Worm (Caenorhabditis elegans) whole organism, young adult: Measurements from ENCODE around the gene F08F8.6.

Experiments used
- B0035.1 ChIP-seq: sonication (generic microtip); optimal IDR thresholded peaks from 2 replicates; lab custom pipeline; 2016; ENCODE audit warnings: missing genetic modification characterization, mild to moderate bottlenecking, missing compliant biosample characterization, missing genotype, missing genetic modification reagents
- B0336.3 ChIP-seq: fragments of 200-800 bp; sonication (Bioruptor generic); IDR thresholded peaks from 2 replicates; pipeline ENCODE4 v1.3.6; 2022; ENCODE audit warnings: missing genetic modification characterization, missing compliant biosample characterization
- C17E4.6 ChIP-seq: fragments of 200-800 bp; sonication (Bioruptor generic); IDR thresholded peaks from 2 replicates; pipeline ENCODE4 v1.3.6; 2022; ENCODE audit warnings: missing genetic modification reagents, missing genetic modification characterization, missing compliant biosample characterization
- D2030.7 ChIP-seq: fragments of 200-800 bp; sonication (Bioruptor generic); IDR thresholded peaks from 2 replicates; pipeline ENCODE4 v1.3.6; 2022; ENCODE audit warnings: missing genetic modification reagents, missing genetic modification characterization, missing compliant biosample characterization
- F10E7.11 ChIP-seq: sonication (generic microtip); optimal IDR thresholded peaks from 2 replicates; lab custom pipeline; 2017; ENCODE audit warnings: mild to moderate bottlenecking, missing genetic modification characterization, moderate library complexity, missing compliant biosample characterization
- F23B12.7 ChIP-seq: sonication (generic microtip); optimal IDR thresholded peaks from 2 replicates; lab custom pipeline; 2017; ENCODE audit warnings: missing genetic modification characterization, mild to moderate bottlenecking, missing compliant biosample characterization, antibody characterized with exemption, moderate library complexity; ENCODE audit not compliant: insufficient read depth
- F39B2.1 ChIP-seq: fragments of 200-800 bp; sonication (Bioruptor generic); IDR thresholded peaks from 2 replicates; pipeline ENCODE4 v1.3.6; 2022; ENCODE audit warnings: missing genetic modification reagents, missing genetic modification characterization, missing compliant biosample characterization
- Y53F4B.3 ChIP-seq: fragments of 200-800 bp; sonication (Bioruptor generic); IDR thresholded peaks from 2 replicates; pipeline ENCODE4 v1.3.6; 2022; ENCODE audit warnings: missing genetic modification reagents, missing genetic modification characterization, missing compliant biosample characterization
- aptf-2 ChIP-seq: fragments of 200-800 bp; sonication (Bioruptor generic); conservative IDR thresholded peaks from 2 replicates; pipeline ENCODE4 v1.3.6; 2022; ENCODE audit warnings: missing genetic modification reagents, missing genetic modification characterization, missing compliant biosample characterization
- atf-7 ChIP-seq: sonication (generic microtip); optimal IDR thresholded peaks from 2 replicates; lab custom pipeline; 2017; ENCODE audit warnings: mild to moderate bottlenecking, missing genetic modification characterization, missing compliant biosample characterization
- attf-3 ChIP-seq: fragments of 200-800 bp; sonication (Bioruptor generic); conservative IDR thresholded peaks from 2 replicates; pipeline ENCODE4 v1.3.6; 2022; ENCODE audit warnings: missing genetic modification reagents, missing genetic modification characterization, missing compliant biosample characterization
- attf-6 ChIP-seq: fragments of 200-800 bp; sonication (Bioruptor generic); IDR thresholded peaks from 2 replicates; pipeline ENCODE4 v1.3.6; 2022; ENCODE audit warnings: missing genetic modification reagents, missing genetic modification characterization, missing compliant biosample characterization
- bed-2 ChIP-seq: fragments of 200-800 bp; sonication (Bioruptor generic); IDR thresholded peaks from 2 replicates; pipeline ENCODE4 v1.3.6; 2022; ENCODE audit warnings: missing genetic modification reagents, missing genetic modification characterization, missing compliant biosample characterization
- ccch-3 ChIP-seq: fragments of 200-800 bp; sonication (Bioruptor generic); optimal IDR thresholded peaks from 2 replicates; lab custom pipeline; 2018; ENCODE audit warnings: mild to moderate bottlenecking, missing genetic modification characterization, missing compliant biosample characterization
- cebp-1 ChIP-seq, 2 experiments: fragments of 200-800 bp in 1 of 2; sonication (Bioruptor generic) in 1 of 2; sonication (generic microtip) in 1 of 2; IDR thresholded peaks in 1 of 2; optimal IDR thresholded peaks in 1 of 2; 2 replicates each; pipeline versions ENCODE4 v1.3.6 to Lab custom; 2017 to 2022; ENCODE audit warnings: missing compliant biosample characterization in 2 of 2, missing genetic modification characterization in 2 of 2, mild to moderate bottlenecking in 1 of 2, missing genetic modification reagents in 1 of 2, moderate library complexity in 1 of 2
- ceh-100 ChIP-seq: fragments of 200-800 bp; sonication (Bioruptor generic); IDR thresholded peaks from 2 replicates; pipeline ENCODE4 v1.3.6; 2022; ENCODE audit warnings: missing genetic modification reagents, missing genetic modification characterization, missing compliant biosample characterization
- chd-7 ChIP-seq: sonication (generic microtip); optimal IDR thresholded peaks from 2 replicates; lab custom pipeline; 2016; ENCODE audit warnings: mild to moderate bottlenecking, missing genetic modification characterization, moderate library complexity, missing compliant biosample characterization
- dpl-1 ChIP-seq: fragments of 150-350 bp; optimal IDR thresholded peaks from 2 replicates; lab custom pipeline; 2014; ENCODE audit warnings: missing biosample characterization, missing genetic modification reagents, missing genetic modification characterization
- efl-1 ChIP-seq: fragments of 150-350 bp; optimal IDR thresholded peaks from 2 replicates; lab custom pipeline; 2014; ENCODE audit warnings: missing biosample characterization, missing genetic modification reagents, missing genetic modification characterization
- egl-44 ChIP-seq: fragments of 200-800 bp; sonication (Bioruptor generic); IDR thresholded peaks from 2 replicates; pipeline ENCODE4 v1.3.6; 2022; ENCODE audit warnings: missing genetic modification reagents, missing genetic modification characterization, missing compliant biosample characterization
- ets-4 ChIP-seq: fragments of 200-800 bp; sonication (Bioruptor generic); optimal IDR thresholded peaks from 2 replicates; lab custom pipeline; 2018; ENCODE audit warnings: mild to moderate bottlenecking, missing genetic modification characterization, missing compliant biosample characterization
- hsf-1 ChIP-seq: fragments of 200-800 bp; sonication (Bioruptor generic); IDR thresholded peaks from 2 replicates; pipeline ENCODE4 v1.3.6; 2022; ENCODE audit warnings: missing genetic modification reagents, missing genetic modification characterization, missing compliant biosample characterization
- lag-1 ChIP-seq: fragments of 200-800 bp; sonication (Bioruptor generic); IDR thresholded peaks from 2 replicates; pipeline ENCODE4 v1.3.6; 2022; ENCODE audit warnings: missing genetic modification reagents, missing genetic modification characterization, missing compliant biosample characterization
- lin-40 ChIP-seq: sonication (generic microtip); optimal IDR thresholded peaks from 2 replicates; lab custom pipeline; 2016; ENCODE audit warnings: missing genetic modification characterization, mild to moderate bottlenecking, missing compliant biosample characterization, missing genotype, missing genetic modification reagents
- madf-10 ChIP-seq: sonication (generic microtip); optimal IDR thresholded peaks from 2 replicates; lab custom pipeline; 2016; ENCODE audit warnings: mild to moderate bottlenecking, missing genetic modification characterization, missing compliant biosample characterization
- madf-8 ChIP-seq: fragments of 200-800 bp; sonication (Bioruptor generic); conservative IDR thresholded peaks from 2 replicates; pipeline ENCODE4 v1.3.6; 2022; ENCODE audit warnings: missing genetic modification reagents, missing genetic modification characterization, missing compliant biosample characterization
- mel-28 ChIP-seq: sonication (generic microtip); optimal IDR thresholded peaks from 2 replicates; lab custom pipeline; 2016; ENCODE audit warnings: borderline replicate concordance, mild to moderate bottlenecking, missing genetic modification characterization, missing compliant biosample characterization
- mes-4 ChIP-seq: sonication (generic microtip); optimal IDR thresholded peaks from 2 replicates; lab custom pipeline; 2016; ENCODE audit warnings: missing genotype, missing genetic modification characterization, missing compliant biosample characterization
- nfyb-1 ChIP-seq: fragments of 200-800 bp; sonication (Bioruptor generic); IDR thresholded peaks from 2 replicates; pipeline ENCODE4 v1.3.6; 2022; ENCODE audit warnings: missing genetic modification reagents, missing genetic modification characterization, missing compliant biosample characterization
- nhr-120 ChIP-seq: fragments of 200-800 bp; sonication (Bioruptor generic); IDR thresholded peaks from 2 replicates; pipeline ENCODE4 v1.3.6; 2022; ENCODE audit warnings: missing genetic modification characterization, missing compliant biosample characterization
- nhr-80 ChIP-seq: sonication (generic microtip); optimal IDR thresholded peaks from 2 replicates; lab custom pipeline; 2016; ENCODE audit warnings: missing genetic modification characterization, missing compliant biosample characterization
- nhr-90 ChIP-seq: sonication (generic microtip); optimal IDR thresholded peaks from 2 replicates; lab custom pipeline; 2016; ENCODE audit warnings: missing genotype, mild to moderate bottlenecking, missing genetic modification characterization, missing compliant biosample characterization
- pbrm-1 ChIP-seq: fragments of 200-800 bp; sonication (Bioruptor generic); IDR thresholded peaks from 2 replicates; pipeline ENCODE4 v1.3.6; 2022; ENCODE audit warnings: missing genetic modification reagents, missing genetic modification characterization, missing compliant biosample characterization
- repo-1 ChIP-seq: sonication (generic microtip); optimal IDR thresholded peaks from 2 replicates; lab custom pipeline; 2017; ENCODE audit warnings: mild to moderate bottlenecking, missing genetic modification characterization, missing compliant biosample characterization
- sdz-38 ChIP-seq: sonication (generic microtip); optimal IDR thresholded peaks from 2 replicates; lab custom pipeline; 2016; ENCODE audit warnings: missing genotype, missing genetic modification characterization, missing compliant biosample characterization
- snpc-4 ChIP-seq, 5 experiments: fragments of 150-350 bp in 1 of 5; sonication (generic microtip) in 4 of 5; optimal IDR thresholded peaks; 2 replicates each; lab custom pipeline; 2014 to 2018; ENCODE audit warnings: missing genetic modification characterization in 5 of 5, missing biosample characterization in 3 of 5, antibody characterized with exemption in 2 of 5, mild to moderate bottlenecking in 2 of 5, missing compliant biosample characterization in 2 of 5, missing genotype in 2 of 5, moderate library complexity in 2 of 5, missing genetic modification reagents in 1 of 5
- somi-1 ChIP-seq: fragments of 200-800 bp; sonication (Bioruptor generic); optimal IDR thresholded peaks from 2 replicates; lab custom pipeline; 2018; ENCODE audit warnings: mild to moderate bottlenecking, missing genetic modification characterization, missing compliant biosample characterization
- tbp1 ChIP-seq: fragments of 200-800 bp; sonication (Bioruptor generic); optimal IDR thresholded peaks from 2 replicates; lab custom pipeline; 2018; ENCODE audit warnings: mild to moderate bottlenecking, missing genetic modification characterization, missing compliant biosample characterization
- tbx-9 ChIP-seq: sonication (generic microtip); optimal IDR thresholded peaks from 2 replicates; lab custom pipeline; 2016; ENCODE audit warnings: borderline replicate concordance, missing genetic modification characterization, inconsistent platforms, missing compliant biosample characterization
- tlf-1 ChIP-seq: fragments of 200-800 bp; sonication (Bioruptor generic); optimal IDR thresholded peaks from 2 replicates; lab custom pipeline; 2018; ENCODE audit warnings: mild to moderate bottlenecking, missing genetic modification characterization, missing compliant biosample characterization
- zim-3 ChIP-seq: sonication (generic microtip); optimal IDR thresholded peaks from 2 replicates; lab custom pipeline; 2017; ENCODE audit warnings: mild to moderate bottlenecking, missing genetic modification characterization, moderate library complexity, missing compliant biosample characterization
- ztf-18 ChIP-seq: sonication (generic microtip); optimal IDR thresholded peaks from 2 replicates; lab custom pipeline; 2016; ENCODE audit warnings: missing genotype, mild to moderate bottlenecking, missing genetic modification characterization, missing compliant biosample characterization
- ztf-25 ChIP-seq: fragments of 200-800 bp; sonication (Bioruptor generic); IDR thresholded peaks from 2 replicates; pipeline ENCODE4 v1.3.6; 2022; ENCODE audit warnings: missing genetic modification reagents, missing genetic modification characterization, missing compliant biosample characterization

The F08F8.6 gene

ce11 chrIII:7376143-7376802 is 32.8 kb downstream of the F08F8.6 start (continued):
- TF ChIP-seq ztf-25 (GFP tag; lab: Robert Waterston, UW): no peak
- TF ChIP-seq nhr-90 (tag; lab: Kevin White, UChicago): peak; percentile 20
- peak; percentile 70 for TF ChIP-seq somi-1 (GFP tag; lab: Kevin White, UChicago)
- TF ChIP-seq D2030.7 (GFP tag; lab: Robert Waterston, UW): no peak
- TF ChIP-seq sdz-38 (tag; lab: Kevin White, UChicago): no peak
- TF ChIP-seq aptf-2 (GFP tag; lab: Robert Waterston, UW): no peak
- TF ChIP-seq snpc-4 (GFP tag; optimal IDR thresholded peaks at IDR 0.05; lab: Kevin White, UChicago): no peak
- peak in 3 of 4 experiments; percentile 3 to 48 (median 21) for TF ChIP-seq snpc-4 (tag; optimal IDR thresholded peaks at IDR 0.05; lab: Kevin White, UChicago)
- peak; percentile 36 for TF ChIP-seq repo-1 (tag; lab: Kevin White, UChicago)
- peak; percentile 79 for TF ChIP-seq lin-40
- no peak for TF ChIP-seq zim-3 (tag; lab: Kevin White, UChicago)
- no peak for TF ChIP-seq tbx-9 (tag; lab: Kevin White, UChicago)
- TF ChIP-seq nhr-120: no peak
- no peak for TF ChIP-seq Y53F4B.3 (GFP tag; lab: Robert Waterston, UW)
- TF ChIP-seq efl-1 (GFP tag; lab: Kevin White, UChicago): no peak
- no peak for TF ChIP-seq C17E4.6 (GFP tag; lab: Robert Waterston, UW)
- peak; percentile 69 for TF ChIP-seq madf-10 (tag; lab: Kevin White, UChicago)
- peak; percentile 21 for TF ChIP-seq F23B12.7
- no peak for TF ChIP-seq dpl-1 (GFP tag; lab: Kevin White, UChicago)
- no peak for TF ChIP-seq cebp-1 (GFP tag; IDR thresholded peaks at IDR 0.05; lab: Robert Waterston, UW)
- peak; percentile 74 for TF ChIP-seq cebp-1 (tag; optimal IDR thresholded peaks at IDR 0.05; lab: Kevin White, UChicago)
- TF ChIP-seq mel-28 (tag; lab: Kevin White, UChicago): no peak
- TF ChIP-seq nfyb-1: peak; percentile 29; the same call in 1 of the 2 replicates
- no peak for TF ChIP-seq mes-4 (tag; lab: Kevin White, UChicago)
- peak; percentile 97 for TF ChIP-seq atf-7 (tag; lab: Kevin White, UChicago)
- TF ChIP-seq hsf-1: peak; percentile 59; the same call in 1 of the 2 replicates
- TF ChIP-seq B0035.1: no peak
- TF ChIP-seq chd-7 (tag; lab: Kevin White, UChicago): peak; percentile 80
- no peak for TF ChIP-seq attf-3 (GFP tag; lab: Robert Waterston, UW)
- peak; percentile 15 for TF ChIP-seq ets-4
- TF ChIP-seq ztf-18 (tag; lab: Kevin White, UChicago): peak; percentile 19
- no peak for TF ChIP-seq ceh-100 (GFP tag; lab: Robert Waterston, UW)

- TF ChIP-seq madf-8 (GFP tag; lab: Robert Waterston, UW): no peak
- TF ChIP-seq hsf-1: 0 out of 2 replicates have a peak, but pooled peaks have one; percentile 36
- no peak for TF ChIP-seq ccch-3 (GFP tag; lab: Kevin White, UChicago)
- TF ChIP-seq egl-44: no peak
- TF ChIP-seq F10E7.11: no peak
- no peak for TF ChIP-seq nhr-80 (tag; lab: Kevin White, UChicago)
- TF ChIP-seq, all 124 proteins: peak for 1
Observed at ce11 chrIII:7378522-7378921, 35.0 kb downstream of the F08F8.6 start.

ce11 chrIII:7378945-7379344 is 35.5 kb downstream of the F08F8.6 start, which contains the start of gene T20B12.7:
T20B12.7 (minus strand) TSS chrIII:7379045.
- TF ChIP-seq egl-44: no peak
- peak; percentile 60 for TF ChIP-seq tbp1 (GFP tag; lab: Kevin White, UChicago)
- no peak for TF ChIP-seq nhr-120
- no peak for TF ChIP-seq bed-2
- TF ChIP-seq B0336.3: no peak
- no peak for TF ChIP-seq attf-6
- no peak for TF ChIP-seq F39B2.1 (GFP tag; lab: Robert Waterston, UW)
- TF ChIP-seq lag-1: no peak
- TF ChIP-seq pbrm-1: 0 out of 2 replicates have a peak, but pooled peaks have one; percentile 8
- no peak for TF ChIP-seq tlf-1
- TF ChIP-seq, all 124 proteins: peak for 2
